Worm (Caenorhabditis elegans) whole organism, L4 larva: ENCODE measurements around the gene lron-5.

ENCODE experiments used
- F10B5.3 ChIP-seq: sonication (generic microtip); optimal IDR thresholded peaks from 2 replicates; lab custom pipeline; 2016; ENCODE audit warnings: mild to moderate bottlenecking, missing genetic modification characterization, missing compliant biosample characterization
- F26F4.8 ChIP-seq: fragments of 200-800 bp; sonication (Bioruptor generic); conservative IDR thresholded peaks from 2 replicates; pipeline ENCODE4 v1.3.6; 2022; ENCODE audit warnings: missing genetic modification characterization, missing compliant biosample characterization
- F49E8.2 ChIP-seq: sonication (generic microtip); optimal IDR thresholded peaks from 2 replicates; lab custom pipeline; 2016; ENCODE audit warnings: missing compliant biosample characterization, mild to moderate bottlenecking, missing genetic modification characterization, borderline replicate concordance
- T20F7.1 ChIP-seq: fragments of 200-800 bp; sonication (Bioruptor generic); optimal IDR thresholded peaks from 2 replicates; lab custom pipeline; 2018; ENCODE audit warnings: mild to moderate bottlenecking, missing genetic modification characterization, missing compliant biosample characterization
- T26A8.4 ChIP-seq: fragments of 200-800 bp; sonication (Bioruptor generic); IDR thresholded peaks from 2 replicates; pipeline ENCODE4 v1.3.6; 2022; ENCODE audit warnings: missing genetic modification characterization, missing compliant biosample characterization
- arid-1 ChIP-seq: fragments of 200-800 bp; sonication (Bioruptor generic); conservative IDR thresholded peaks from 2 replicates; pipeline ENCODE4 v1.3.6; 2022; ENCODE audit warnings: missing genetic modification reagents, missing genetic modification characterization, missing compliant biosample characterization
- attf-4 ChIP-seq: sonication (generic microtip); optimal IDR thresholded peaks from 3 replicates; lab custom pipeline; 2017; ENCODE audit warnings: missing biosample characterization, missing genetic modification characterization
- ceh-32 ChIP-seq: sonication (generic microtip); optimal IDR thresholded peaks from 2 replicates; lab custom pipeline; 2016; ENCODE audit warnings: mild to moderate bottlenecking, missing genetic modification characterization, missing compliant biosample characterization; ENCODE audit not compliant: poor library complexity
- ceh-44 ChIP-seq: fragments of 200-800 bp; sonication (Bioruptor generic); IDR thresholded peaks from 2 replicates; pipeline ENCODE4 v1.3.6; 2022; ENCODE audit warnings: missing genetic modification reagents, missing genetic modification characterization, missing compliant biosample characterization
- ceh-82 ChIP-seq: sonication (generic microtip); optimal IDR thresholded peaks from 2 replicates; lab custom pipeline; 2017; ENCODE audit warnings: missing biosample characterization, missing genetic modification characterization
- ctbp-1 ChIP-seq: fragments of 200-800 bp; sonication (Bioruptor generic); IDR thresholded peaks from 2 replicates; pipeline ENCODE4 v1.3.6; 2022; ENCODE audit warnings: missing genetic modification reagents, missing genetic modification characterization, missing compliant biosample characterization
- daf-16 ChIP-seq, 3 experiments: sonication (generic microtip); optimal IDR thresholded peaks; 2 replicates each; lab custom pipeline; 2016 to 2017; ENCODE audit warnings: missing genetic modification characterization in 3 of 3, missing genetic modification reagents in 3 of 3, mild to moderate bottlenecking in 2 of 3, missing compliant biosample characterization in 2 of 3, missing biosample characterization in 1 of 3, moderate library complexity in 1 of 3
- dmd-6 ChIP-seq: fragments of 200-800 bp; sonication (Bioruptor generic); IDR thresholded peaks from 2 replicates; pipeline ENCODE4 v1.3.6; 2022; ENCODE audit warnings: missing genetic modification reagents, missing genetic modification characterization, missing compliant biosample characterization
- dmd-8 ChIP-seq: fragments of 200-800 bp; sonication (Bioruptor generic); IDR thresholded peaks from 2 replicates; pipeline ENCODE4 v1.3.6; 2022; ENCODE audit warnings: missing genetic modification characterization, missing compliant biosample characterization
- duxl-1 ChIP-seq: sonication (generic microtip); optimal IDR thresholded peaks from 2 replicates; lab custom pipeline; 2016; ENCODE audit warnings: mild to moderate bottlenecking, missing genetic modification characterization, moderate library complexity, missing compliant biosample characterization; ENCODE audit not compliant: poor library complexity
- egl-27 ChIP-seq: sonication (generic microtip); optimal IDR thresholded peaks from 3 replicates; lab custom pipeline; 2017; ENCODE audit warnings: missing biosample characterization, missing genetic modification reagents, missing genetic modification characterization
- fos-1 ChIP-seq: fragments of 150-350 bp; optimal IDR thresholded peaks from 2 replicates; lab custom pipeline; 2014; ENCODE audit warnings: missing biosample characterization, missing genetic modification characterization
- hlh-11 ChIP-seq: fragments of 200-800 bp; sonication (Bioruptor generic); optimal IDR thresholded peaks from 2 replicates; lab custom pipeline; 2018; ENCODE audit warnings: mild to moderate bottlenecking, missing genetic modification characterization, missing compliant biosample characterization
- lim-7 ChIP-seq: fragments of 200-800 bp; sonication (Bioruptor generic); IDR thresholded peaks from 2 replicates; pipeline ENCODE4 v1.3.6; 2022; ENCODE audit warnings: missing genetic modification characterization, missing compliant biosample characterization
- lin-13 ChIP-seq: fragments of 150-350 bp; optimal IDR thresholded peaks from 2 replicates; lab custom pipeline; 2014; ENCODE audit warnings: missing biosample characterization, missing genetic modification reagents, missing genetic modification characterization
- lin-29 ChIP-seq: fragments of 200-800 bp; sonication (Bioruptor generic); IDR thresholded peaks from 2 replicates; pipeline ENCODE4 v1.3.6; 2022; ENCODE audit warnings: missing genetic modification reagents, missing genetic modification characterization, missing compliant biosample characterization
- lin-38 ChIP-seq: fragments of 200-800 bp; sonication (Bioruptor generic); IDR thresholded peaks from 2 replicates; pipeline ENCODE4 v1.3.6; 2022; ENCODE audit warnings: missing genetic modification reagents, missing genetic modification characterization, missing compliant biosample characterization
- lsy-2 ChIP-seq, 2 experiments: fragments of 150-350 bp in 1 of 2; sonication (generic microtip) in 1 of 2; optimal IDR thresholded peaks; 2 replicates each; lab custom pipeline; 2014 to 2017; ENCODE audit warnings: missing biosample characterization in 2 of 2, missing genetic modification characterization in 2 of 2
- madf-5 ChIP-seq, 2 experiments: fragments of 200-800 bp; sonication (Bioruptor generic); IDR thresholded peaks; 2 replicates each; pipeline ENCODE4 v1.3.6; 2022; ENCODE audit warnings: missing compliant biosample characterization in 2 of 2, missing genetic modification characterization in 2 of 2
- madf-9 ChIP-seq: fragments of 200-800 bp; sonication (Bioruptor generic); conservative IDR thresholded peaks from 2 replicates; pipeline ENCODE4 v1.3.6; 2022; ENCODE audit warnings: missing genetic modification reagents, missing genetic modification characterization, missing compliant biosample characterization
- mep-1 ChIP-seq: fragments of 150-350 bp; sonication (generic microtip); optimal IDR thresholded peaks from 3 replicates; lab custom pipeline; 2014; ENCODE audit warnings: missing biosample characterization, missing genetic modification characterization
- mes-2 ChIP-seq: sonication (generic microtip); optimal IDR thresholded peaks from 2 replicates; lab custom pipeline; 2016; ENCODE audit warnings: missing genotype, mild to moderate bottlenecking, missing genetic modification characterization, missing compliant biosample characterization; ENCODE audit not compliant: poor library complexity, severe bottlenecking
- mxl-3 ChIP-seq: fragments of 200-800 bp; sonication (Bioruptor generic); optimal IDR thresholded peaks from 2 replicates; lab custom pipeline; 2018; ENCODE audit warnings: mild to moderate bottlenecking, missing genetic modification characterization, missing compliant biosample characterization
- nhr-111 ChIP-seq: fragments of 200-800 bp; sonication (Bioruptor generic); optimal IDR thresholded peaks from 2 replicates; lab custom pipeline; 2018; ENCODE audit warnings: mild to moderate bottlenecking, missing genetic modification characterization, missing compliant biosample characterization
- nhr-25 ChIP-seq: sonication (generic microtip); optimal IDR thresholded peaks from 2 replicates; lab custom pipeline; 2017; ENCODE audit warnings: missing genetic modification characterization, mild to moderate bottlenecking, missing compliant biosample characterization, antibody characterized with exemption, moderate library complexity, borderline replicate concordance; ENCODE audit not compliant: insufficient read depth
- nhr-28 ChIP-seq: fragments of 150-350 bp; optimal IDR thresholded peaks from 2 replicates; lab custom pipeline; 2014; ENCODE audit warnings: missing biosample characterization, missing genetic modification characterization
- pha-4 ChIP-seq, 2 experiments: fragments of 150-350 bp in 1 of 2; fragments of 200-800 bp in 1 of 2; sonication (Bioruptor generic) in 1 of 2; IDR thresholded peaks in 1 of 2; optimal IDR thresholded peaks in 1 of 2; 2 replicates each; pipeline versions ENCODE4 v1.3.6 to Lab custom; 2014 to 2022; ENCODE audit warnings: missing genetic modification characterization in 2 of 2, missing genetic modification reagents in 2 of 2, missing biosample characterization in 1 of 2, missing compliant biosample characterization in 1 of 2
- php-3 ChIP-seq: fragments of 200-800 bp; sonication (Bioruptor generic); IDR thresholded peaks from 2 replicates; pipeline ENCODE4 v1.3.6; 2022; ENCODE audit warnings: missing genetic modification reagents, missing genetic modification characterization, missing compliant biosample characterization
- skn-1 ChIP-seq: fragments of 150-350 bp; optimal IDR thresholded peaks from 2 replicates; lab custom pipeline; 2014; ENCODE audit warnings: missing biosample characterization, missing genetic modification characterization
- spr-3 ChIP-seq: fragments of 200-800 bp; sonication (Bioruptor generic); optimal IDR thresholded peaks from 2 replicates; lab custom pipeline; 2018; ENCODE audit warnings: mild to moderate bottlenecking, missing genetic modification characterization, missing compliant biosample characterization
- unc-130 ChIP-seq: sonication (generic microtip); optimal IDR thresholded peaks from 2 replicates; lab custom pipeline; 2016; ENCODE audit warnings: missing genetic modification reagents, missing genetic modification characterization, missing compliant biosample characterization
- unc-39 ChIP-seq: sonication (generic microtip); optimal IDR thresholded peaks from 2 replicates; lab custom pipeline; 2017; ENCODE audit warnings: missing biosample characterization, missing genetic modification characterization
- unc-62 ChIP-seq, 3 experiments: fragments of 150-350 bp in 1 of 3; sonication (generic microtip); optimal IDR thresholded peaks in 2 of 3; peaks in 1 of 3; 1 replicate in 1 of 3; 2 replicates in 2 of 3; lab custom pipeline; 2014 to 2017; ENCODE audit warnings: missing biosample characterization in 3 of 3, missing genetic modification characterization in 3 of 3, missing genetic modification reagents in 3 of 3, missing genotype in 1 of 3
- vab-7 ChIP-seq: fragments of 200-800 bp; sonication (Bioruptor generic); IDR thresholded peaks from 2 replicates; pipeline ENCODE4 v1.3.6; 2022; ENCODE audit warnings: missing genetic modification reagents, missing genetic modification characterization, missing compliant biosample characterization
- zag-1 ChIP-seq: fragments of 150-350 bp; optimal IDR thresholded peaks from 2 replicates; lab custom pipeline; 2014; ENCODE audit warnings: missing biosample characterization, missing genetic modification characterization
- zfp-3 ChIP-seq: fragments of 200-800 bp; sonication (Bioruptor generic); conservative IDR thresholded peaks from 2 replicates; pipeline ENCODE4 v1.3.6; 2022; ENCODE audit warnings: missing genetic modification reagents, missing genetic modification characterization, missing compliant biosample characterization
- zip-11 ChIP-seq: fragments of 200-800 bp; sonication (Bioruptor generic); IDR thresholded peaks from 2 replicates; pipeline ENCODE4 v1.3.6; 2022; ENCODE audit warnings: missing genetic modification characterization, missing compliant biosample characterization
- ztf-11 ChIP-seq: fragments of 150-350 bp; optimal IDR thresholded peaks from 2 replicates; lab custom pipeline; 2014; ENCODE audit warnings: missing biosample characterization, missing genetic modification characterization

Gene lron-5

DNA sequence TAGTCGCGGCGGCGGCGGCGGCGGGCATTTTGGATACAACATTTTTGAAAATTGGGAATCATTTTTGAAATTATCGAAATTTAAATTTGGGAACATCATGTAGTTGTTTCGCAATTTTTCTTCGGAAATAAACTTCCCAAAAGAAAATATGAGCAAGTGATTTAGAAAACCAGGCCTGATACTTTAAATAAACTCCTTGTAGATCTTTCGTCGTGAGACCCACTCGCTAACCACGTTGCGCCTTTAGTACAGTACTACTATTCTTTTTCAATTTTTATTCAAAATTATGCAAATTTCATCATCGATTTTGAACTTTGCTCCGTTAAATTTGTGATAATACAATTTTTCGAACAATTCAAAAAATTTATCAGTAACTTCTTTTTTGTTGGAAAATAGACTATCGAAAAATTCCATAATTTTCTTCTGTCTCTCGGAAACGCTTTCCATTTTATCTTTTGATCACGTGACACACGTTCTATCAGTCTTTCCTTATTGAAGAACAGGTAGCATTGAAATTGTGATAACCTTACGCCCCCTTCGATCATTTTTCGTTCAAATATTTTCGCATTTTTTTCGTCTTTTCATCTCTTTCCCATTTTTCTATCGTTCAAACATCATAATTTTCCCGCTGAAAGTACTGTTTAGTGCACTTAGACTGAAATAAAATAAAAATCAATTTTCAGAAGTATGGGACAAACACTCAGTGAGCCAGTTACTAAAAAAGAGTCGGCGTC lies 27.1 kb downstream of the lron-5 start, which contains the start of gene ppm-2 (continued):
- TF ChIP-seq ceh-44, result no peak
- TF ChIP-seq T26A8.4 (GFP tag; lab: Robert Waterston, UW), result no peak
- no peak for TF ChIP-seq zag-1
- no peak for TF ChIP-seq F10B5.3
- no peak for TF ChIP-seq pha-4 (GFP tag; IDR thresholded peaks at IDR 0.05; lab: Robert Waterston, UW)
- TF ChIP-seq pha-4 (tag; optimal IDR thresholded peaks at IDR 0.05; lab: Kevin White, UChicago), result no peak
- TF ChIP-seq ceh-32 (tag; lab: Kevin White, UChicago), result no peak
- TF ChIP-seq fos-1 (tag; lab: Kevin White, UChicago), result no peak
- TF ChIP-seq zfp-3 (GFP tag; lab: Robert Waterston, UW), result 0 out of 2 replicates have a peak, but pooled peaks have one; percentile 45
- TF ChIP-seq madf-9 (GFP tag; lab: Robert Waterston, UW), result 0 out of 2 replicates have a peak, but pooled peaks have one; percentile 14
- TF ChIP-seq dmd-8, result no peak
- TF ChIP-seq dmd-6 (GFP tag; lab: Robert Waterston, UW), result peak; percentile 77
- no peak for TF ChIP-seq unc-62 (GFP tag; optimal IDR thresholded peaks at IDR 0.05 in 1 of 2; lab: Kevin White, UChicago)
- TF ChIP-seq unc-62 (tag; optimal IDR thresholded peaks at IDR 0.05; lab: Kevin White, UChicago), result no peak
- TF ChIP-seq lin-13 (GFP tag; lab: Kevin White, UChicago), result no peak
- no peak for TF ChIP-seq ctbp-1 (GFP tag; lab: Robert Waterston, UW)
- TF ChIP-seq unc-130 (GFP tag; lab: Kevin White, UChicago), result peak; percentile 27
- peak; percentile 24 for TF ChIP-seq hlh-11
- no peak for TF ChIP-seq egl-27
- TF ChIP-seq skn-1 (tag; lab: Kevin White, UChicago), result no peak
- TF ChIP-seq ceh-82 (tag; lab: Kevin White, UChicago), result no peak
- peak in 1 of 2 experiments; percentile 47 for TF ChIP-seq lsy-2 (tag; optimal IDR thresholded peaks at IDR 0.05; lab: Kevin White, UChicago)
- no peak for TF ChIP-seq mxl-3 (GFP tag; lab: Kevin White, UChicago)
- no peak for TF ChIP-seq F26F4.8

DNA sequence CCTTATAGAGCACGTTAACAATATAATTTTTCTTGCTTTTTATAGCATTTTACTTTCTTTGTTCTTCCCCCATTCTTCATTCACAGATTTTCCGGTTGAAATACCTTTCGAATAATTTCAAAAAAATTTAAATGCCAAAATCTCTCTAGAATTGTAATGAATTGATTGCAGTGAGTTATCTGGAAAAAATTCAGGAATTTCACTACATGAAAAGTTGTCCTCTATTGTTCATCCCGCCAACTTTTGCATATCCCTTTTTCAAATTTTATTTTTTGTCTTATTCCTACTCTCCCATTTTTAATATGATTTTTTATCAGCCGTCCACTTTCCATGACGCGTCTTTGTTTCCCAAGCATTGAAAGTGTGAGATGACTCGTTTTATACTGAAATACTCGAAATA lies 30.5 kb downstream of the lron-5 start:
- TF ChIP-seq unc-62 (GFP tag; optimal IDR thresholded peaks at IDR 0.05 in 1 of 2; lab: Kevin White, UChicago) (peak in 1 of 2 experiments; percentile 50), unc-62 (tag; optimal IDR thresholded peaks at IDR 0.05; lab: Kevin White, UChicago) (no peak), nhr-28 (tag; lab: Kevin White, UChicago) (no peak), F49E8.2 (tag; lab: Kevin White, UChicago) (no peak), mes-2 (tag; lab: Kevin White, UChicago) (peak; percentile 17), nhr-111 (GFP tag; lab: Kevin White, UChicago) (peak; percentile 35), madf-5 (GFP tag; IDR thresholded peaks at IDR 0.05; lab: Robert Waterston, UW) (peak in 1 of 2 experiments; percentile 6; a peak in 1 of 4 replicates), mep-1 (tag; lab: Kevin White, UChicago) (peak; percentile 41)

DNA sequence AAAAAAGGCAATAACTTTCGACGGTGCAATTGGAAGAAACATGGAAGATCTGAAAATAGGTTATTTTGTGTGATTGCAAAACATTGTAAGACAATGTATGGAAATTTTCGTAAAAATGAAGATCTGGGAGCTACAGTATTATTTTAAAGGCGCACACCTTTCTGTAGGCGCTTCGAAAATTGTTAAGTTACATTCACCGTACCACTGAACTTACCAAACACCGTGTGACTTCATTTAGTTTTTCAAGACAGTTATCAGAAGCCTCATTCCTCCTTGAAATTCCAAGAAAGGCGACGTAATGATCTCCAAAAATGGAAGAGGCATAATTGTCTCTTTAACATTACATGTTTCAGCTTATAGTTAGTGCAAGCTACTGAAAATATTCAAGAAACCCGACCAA lies 31.1 kb downstream of the lron-5 start:
- no peak for TF ChIP-seq unc-62 (GFP tag; optimal IDR thresholded peaks at IDR 0.05 in 1 of 2; lab: Kevin White, UChicago)
- TF ChIP-seq unc-62 (tag; optimal IDR thresholded peaks at IDR 0.05; lab: Kevin White, UChicago), result no peak
- no peak for TF ChIP-seq attf-4
- TF ChIP-seq arid-1, result peak; percentile 11; the same call in 1 of the 2 replicates
- TF ChIP-seq ztf-11, result no peak
- TF ChIP-seq lin-38 (GFP tag; lab: Robert Waterston, UW), result peak; percentile 44
- no peak for TF ChIP-seq zip-11
- peak; percentile 71 for TF ChIP-seq duxl-1
- TF ChIP-seq skn-1 (tag; lab: Kevin White, UChicago), result no peak
- TF ChIP-seq vab-7 (GFP tag; lab: Robert Waterston, UW), result no peak
- TF ChIP-seq php-3 (GFP tag; lab: Robert Waterston, UW), result peak; percentile 34; the same call in 1 of the 2 replicates
- no peak for TF ChIP-seq T20F7.1 (GFP tag; lab: Kevin White, UChicago)
- TF ChIP-seq spr-3 (GFP tag; lab: Kevin White, UChicago), result no peak
- TF ChIP-seq daf-16 (GFP tag; optimal IDR thresholded peaks at IDR 0.05; lab: Kevin White, UChicago), result peak in 1 of 2 experiments; percentile 44
- no peak for TF ChIP-seq daf-16 (tag; optimal IDR thresholded peaks at IDR 0.05; lab: Kevin White, UChicago)
- no peak for TF ChIP-seq ctbp-1 (GFP tag; lab: Robert Waterston, UW)
- peak; percentile 25 for TF ChIP-seq nhr-25 (tag; lab: Kevin White, UChicago)
- TF ChIP-seq lin-29 (GFP tag; lab: Robert Waterston, UW), result no peak
- no peak for TF ChIP-seq unc-39 (tag; lab: Kevin White, UChicago)
- TF ChIP-seq madf-5 (GFP tag; IDR thresholded peaks at IDR 0.05; lab: Robert Waterston, UW), result peak in 1 of 2 experiments; percentile 54; a peak in 1 of 4 replicates
- TF ChIP-seq lim-7, result 0 out of 2 replicates have a peak, but pooled peaks have one; percentile 17
